Fruit fly (Drosophila melanogaster): Measurements from ENCODE around the gene CG3473.
A peak's percentile ranks its signal among the peaks of the same experiment; 100 is the strongest.

CG3473 gene

dm6 chr2L:14515222-14516044 lies 48.1 kb downstream of the CG3473 start (continued):
- TF ChIP-seq pnt (GFP tag; optimal IDR thresholded peaks at IDR 0.05) (no peak), Camta (GFP tag; optimal IDR thresholded peaks at IDR 0.05) (no peak), fd3F (GFP tag; optimal IDR thresholded peaks at IDR 0.05) (no peak), lab (GFP tag; optimal IDR thresholded peaks at IDR 0.05) (peak; percentile 47), ewg (GFP tag; optimal IDR thresholded peaks at IDR 0.05) (peak; percentile 43), fru (optimal IDR thresholded peaks at IDR 0.05) (no peak), ERR (GFP tag; optimal IDR thresholded peaks at IDR 0.05) (no peak), HLH54F (GFP tag; optimal IDR thresholded peaks at IDR 0.05) (no peak), Hand (GFP tag; optimal IDR thresholded peaks at IDR 0.05) (no peak), CG6813 (GFP tag; optimal IDR thresholded peaks at IDR 0.05) (peak; percentile 34), CG7839 (tag; optimal IDR thresholded peaks at IDR 0.05) (peak; percentile 77), CG30020 (tag; optimal IDR thresholded peaks at IDR 0.05) (no peak), Side (GFP tag; optimal IDR thresholded peaks at IDR 0.05) (no peak), Ada2b (GFP tag; IDR thresholded peaks at IDR 0.05) (peak; percentile 38; the same call in 1 of the 2 replicates), otp (GFP tag; IDR thresholded peaks at IDR 0.05) (no peak), H15 (GFP tag; IDR thresholded peaks at IDR 0.05) (peak; percentile 18; the same call in 1 of the 3 replicates), sug (tag; optimal IDR thresholded peaks at IDR 0.05) (no peak), CG3838 (GFP tag; optimal IDR thresholded peaks at IDR 0.05) (no peak), Blimp-1 (GFP tag; optimal IDR thresholded peaks at IDR 0.05) (peak; percentile 71), gt (GFP tag; IDR thresholded peaks at IDR 0.05) (no peak), kah (GFP tag; optimal IDR thresholded peaks at IDR 0.05) (peak; percentile 35), CG8478 (optimal IDR thresholded peaks at IDR 0.05) (no peak), CG7745 (tag; optimal IDR thresholded peaks at IDR 0.05) (peak; percentile 71), Mrtf (GFP tag; IDR thresholded peaks at IDR 0.05) (0 out of 3 replicates have a peak, but pooled peaks have one; percentile 4), CG5245 (GFP tag; optimal IDR thresholded peaks at IDR 0.05) (no peak), MTF-1 (GFP tag; optimal IDR thresholded peaks at IDR 0.05; ENCODE audit: borderline replicate concordance) (no peak), CG12104 (GFP tag; optimal IDR thresholded peaks at IDR 0.05) (peak; percentile 23), CG42726 (GFP tag; IDR thresholded peaks at IDR 0.05; ENCODE audit: partially characterized antibody) (no peak), salm (tag; optimal IDR thresholded peaks at IDR 0.05) (peak; percentile 71), run (tag; optimal IDR thresholded peaks at IDR 0.05) (peak; percentile 40), Bteb2 (GFP tag; optimal IDR thresholded peaks at IDR 0.05) (no peak), ci (GFP tag; IDR thresholded peaks at IDR 0.05) (peak; percentile 73; the same call in 2 of the 3 replicates), Sox100B (GFP tag; optimal IDR thresholded peaks at IDR 0.05) (peak; percentile 85), CG5953 (GFP tag; IDR thresholded peaks at IDR 0.05) (peak; percentile 57; the same call in 1 of the 2 replicates), Hsf (GFP tag; optimal IDR thresholded peaks at IDR 0.05) (no peak), CG16815 (GFP tag; optimal IDR thresholded peaks at IDR 0.05) (peak; percentile 37), oc (tag; optimal IDR thresholded peaks at IDR 0.05) (peak; percentile 21), tin (GFP tag; optimal IDR thresholded peaks at IDR 0.05) (peak; percentile 53), CG7987 (GFP tag; optimal IDR thresholded peaks at IDR 0.05) (no peak), CG33557 (GFP tag; optimal IDR thresholded peaks at IDR 0.05) (peak; percentile 15), CG14667 (GFP tag; IDR thresholded peaks at IDR 0.05) (no peak), CG7963 (GFP tag; IDR thresholded peaks at IDR 0.05; ENCODE audit: partially characterized antibody) (no peak), Dip3 (GFP tag; optimal IDR thresholded peaks at IDR 0.05) (no peak), wor (GFP tag; IDR thresholded peaks at IDR 0.05) (peak; percentile 64), B-H1 (GFP tag; IDR thresholded peaks at IDR 0.05) (0 out of 3 replicates have a peak, but pooled peaks have one; percentile 30), dati (GFP tag; IDR thresholded peaks at IDR 0.05) (no peak), CG12391 (tag; optimal IDR thresholded peaks at IDR 0.05) (peak; percentile 79), CG10267 (tag; optimal IDR thresholded peaks at IDR 0.05) (peak; percentile 62), pfk (GFP tag; optimal IDR thresholded peaks at IDR 0.05) (no peak)

All from whole organism, embryonic.